Fruit fly (Drosophila melanogaster) whole organism, pupa: ENCODE results near the gene CG16825.

ENCODE experiments used
- CG10348 ChIP-seq: fragments of 200-800 bp; sonication (Bioruptor generic); IDR thresholded peaks from 2 replicates; pipeline ENCODE4 v1.3.6; 2022; ENCODE audit warnings: missing biosample characterization, missing genetic modification characterization
- CG12605 ChIP-seq: fragments of 200-800 bp; sonication (Bioruptor generic); IDR thresholded peaks from 2 replicates; pipeline ENCODE4 v1.3.6; 2022; ENCODE audit warnings: missing biosample characterization, missing genetic modification characterization
- CG13204 ChIP-seq: fragments of 200-800 bp; sonication (Bioruptor generic); optimal IDR thresholded peaks from 2 replicates; lab custom pipeline; 2018; ENCODE audit warnings: missing biosample characterization, mild to moderate bottlenecking, missing genetic modification characterization, moderate library complexity
- CG14655 ChIP-seq: fragments of 200-800 bp; sonication (Bioruptor generic); optimal IDR thresholded peaks from 3 replicates; lab custom pipeline; 2017; ENCODE audit warnings: mild to moderate bottlenecking, missing biosample characterization, missing genetic modification reagents, missing genetic modification characterization
- CG15710 ChIP-seq: fragments of 200-800 bp; sonication (Bioruptor generic); optimal IDR thresholded peaks from 2 replicates; lab custom pipeline; 2018; ENCODE audit warnings: missing biosample characterization, mild to moderate bottlenecking, missing genetic modification characterization, moderate library complexity
- CG17806 ChIP-seq: fragments of 200-800 bp; sonication (Bioruptor generic); optimal IDR thresholded peaks from 2 replicates; lab custom pipeline; 2018; ENCODE audit warnings: missing biosample characterization, mild to moderate bottlenecking, missing genetic modification characterization, moderate library complexity
- CG32121 ChIP-seq: fragments of 200-800 bp; sonication (Bioruptor generic); IDR thresholded peaks from 2 replicates; pipeline ENCODE4 v1.3.6; 2022; ENCODE audit warnings: missing biosample characterization, missing genetic modification characterization
- CG34367 ChIP-seq: fragments of 200-800 bp; sonication (Bioruptor generic); optimal IDR thresholded peaks from 2 replicates; lab custom pipeline; 2018; ENCODE audit warnings: missing biosample characterization, mild to moderate bottlenecking, missing genetic modification characterization
- CG4496 ChIP-seq: fragments of 200-800 bp; sonication (Bioruptor generic); IDR thresholded peaks from 3 replicates; pipeline ENCODE4 v1.3.6; 2022; ENCODE audit warnings: missing biosample characterization, missing genetic modification characterization
- CG8159 ChIP-seq: fragments of 200-800 bp; sonication (Bioruptor generic); optimal IDR thresholded peaks from 3 replicates; lab custom pipeline; 2018; ENCODE audit warnings: missing biosample characterization, mild to moderate bottlenecking, missing genetic modification characterization, moderate library complexity
- CG8301 ChIP-seq: fragments of 200-800 bp; sonication (Bioruptor generic); optimal IDR thresholded peaks from 2 replicates; lab custom pipeline; 2018; ENCODE audit warnings: missing biosample characterization, mild to moderate bottlenecking, missing genetic modification characterization
- CG9948 ChIP-seq: fragments of 200-800 bp; sonication (Bioruptor generic); optimal IDR thresholded peaks from 2 replicates; lab custom pipeline; 2018; ENCODE audit warnings: missing biosample characterization, mild to moderate bottlenecking, missing genetic modification characterization, moderate library complexity
- D1 ChIP-seq: fragments of 200-800 bp; sonication (Bioruptor generic); optimal IDR thresholded peaks from 2 replicates; lab custom pipeline; 2018; ENCODE audit warnings: missing biosample characterization, mild to moderate bottlenecking, missing genetic modification characterization, moderate library complexity
- EcR ChIP-seq: fragments of 200-800 bp; sonication (Bioruptor generic); optimal IDR thresholded peaks from 3 replicates; lab custom pipeline; 2019; ENCODE audit warnings: missing biosample characterization, missing genetic modification characterization, mild to moderate bottlenecking, moderate library complexity, missing genetic modification reagents
- Ets98B ChIP-seq: fragments of 200-800 bp; sonication (Bioruptor generic); IDR thresholded peaks from 2 replicates; pipeline ENCODE4 v1.3.6; 2022; ENCODE audit warnings: missing biosample characterization, missing genetic modification characterization
- Pif1A ChIP-seq: fragments of 200-800 bp; sonication (Bioruptor generic); optimal IDR thresholded peaks from 3 replicates; lab custom pipeline; 2016; ENCODE audit warnings: missing biosample characterization, missing genetic modification characterization
- Pif1B ChIP-seq: fragments of 200-800 bp; sonication (Bioruptor generic); optimal IDR thresholded peaks from 3 replicates; lab custom pipeline; 2016; ENCODE audit warnings: missing biosample characterization, missing genetic modification characterization
- Snoo ChIP-seq: fragments of 200-800 bp; sonication (Bioruptor generic); optimal IDR thresholded peaks from 3 replicates; lab custom pipeline; 2017; ENCODE audit warnings: missing biosample characterization, mild to moderate bottlenecking, missing genetic modification characterization, inconsistent platforms
- fd96Ca ChIP-seq: fragments of 200-800 bp; sonication (Bioruptor generic); IDR thresholded peaks from 3 replicates; pipeline ENCODE4 v1.3.6; 2022; ENCODE audit warnings: missing biosample characterization, missing genetic modification characterization
- gl ChIP-seq: fragments of 200-800 bp; sonication (Bioruptor generic); optimal IDR thresholded peaks from 2 replicates; lab custom pipeline; 2018; ENCODE audit warnings: missing biosample characterization, mild to moderate bottlenecking, missing genetic modification characterization
- rn ChIP-seq: fragments of 200-800 bp; sonication (Bioruptor generic); IDR thresholded peaks from 2 replicates; pipeline ENCODE4 v1.3.6; 2022; ENCODE audit warnings: missing biosample characterization, missing genetic modification characterization

The CG16825 gene

dm6 chr2L:13268040-13268652 lies 36.4 kb upstream of the CG16825 start:
- peak; percentile 58 for TF ChIP-seq CG17806
- no peak for TF ChIP-seq CG13204 (GFP tag; lab: Kevin White, UChicago)
- peak; percentile 42; the same call in 1 of the 3 replicates for TF ChIP-seq CG4496
- peak; percentile 12 for TF ChIP-seq CG34367 (tag; lab: Kevin White, UChicago)
- peak; percentile 46 for TF ChIP-seq CG15710 (tag; lab: Kevin White, UChicago)
- peak; percentile 7 for TF ChIP-seq Pif1A (GFP tag; lab: Kevin White, UChicago)
- TF ChIP-seq CG9948, result peak; percentile 65
- TF ChIP-seq CG8159 (tag; lab: Kevin White, UChicago), result peak; percentile 76
- peak; percentile 74 for TF ChIP-seq EcR (GFP tag; lab: Kevin White, UChicago)
- TF ChIP-seq Ets98B (GFP tag; lab: Robert Waterston, UW), result no peak
- TF ChIP-seq CG10348 (GFP tag; lab: Robert Waterston, UW), result no peak
- TF ChIP-seq CG12605 (GFP tag; lab: Robert Waterston, UW), result peak; percentile 21; the same call in 1 of the 2 replicates
- peak; percentile 33 for TF ChIP-seq Pif1B (GFP tag; lab: Kevin White, UChicago)
- TF ChIP-seq D1 (tag; lab: Kevin White, UChicago), result peak; percentile 60
- peak; percentile 52 for TF ChIP-seq CG8301 (tag; lab: Kevin White, UChicago)
- no peak for TF ChIP-seq CG32121 (GFP tag; lab: Robert Waterston, UW)
- TF ChIP-seq CG14655 (GFP tag; lab: Kevin White, UChicago), result peak; percentile 71

DNA sequence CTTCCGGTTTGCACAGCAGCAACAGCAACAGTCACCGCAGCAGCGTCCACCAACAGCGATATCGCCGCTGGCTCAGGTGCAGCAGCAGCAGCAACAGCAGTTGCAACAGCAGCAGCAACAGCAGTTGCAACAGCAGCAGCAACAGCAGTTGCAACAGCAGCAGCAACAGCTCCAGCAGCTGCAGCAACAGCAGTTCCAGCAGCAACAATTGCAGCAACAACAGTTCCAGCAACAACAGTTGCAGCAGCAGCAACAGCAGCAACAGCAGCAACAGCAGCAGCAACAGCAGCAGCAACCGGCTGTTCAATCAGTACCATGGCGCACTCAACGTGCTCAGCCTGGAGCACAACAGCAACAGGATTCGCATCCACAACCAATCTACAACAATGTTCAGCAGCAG lies 32.0 kb upstream of the CG16825 start:
- TF ChIP-seq EcR (GFP tag; lab: Kevin White, UChicago), result no peak
- peak; percentile 65 for TF ChIP-seq CG13204 (GFP tag; lab: Kevin White, UChicago)

- TF ChIP-seq CG4496 (no peak), CG12605 (GFP tag; lab: Robert Waterston, UW) (peak; percentile 90; the same call in 1 of the 2 replicates), fd96Ca (GFP tag; lab: Robert Waterston, UW) (no peak)
- TF ChIP-seq, all 21 proteins: peak for 1
Observed at dm6 chr2L:13285791-13286190, 18.8 kb upstream of the CG16825 start.

- peak; percentile 51 for TF ChIP-seq Snoo (tag; lab: Kevin White, UChicago)
- no peak for TF ChIP-seq CG13204 (GFP tag; lab: Kevin White, UChicago)
- no peak for TF ChIP-seq Pif1B (GFP tag; lab: Kevin White, UChicago)
- peak; percentile 69 for TF ChIP-seq CG8159 (tag; lab: Kevin White, UChicago)
- peak; percentile 50 for TF ChIP-seq CG17806
- TF ChIP-seq rn (GFP tag; lab: Robert Waterston, UW), result 0 out of 2 replicates have a peak, but pooled peaks have one; percentile 12
- TF ChIP-seq D1 (tag; lab: Kevin White, UChicago), result peak; percentile 47
- TF ChIP-seq CG10348 (GFP tag; lab: Robert Waterston, UW), result no peak
- TF ChIP-seq, all 21 proteins: peak for 5
Observed at dm6 chr2L:13286456-13286855, 18.1 kb upstream of the CG16825 start, which contains the start of the genes Drep4 and Uvrag. Gene Drep4, minus strand, starts transcription at chr2L:13286462. Gene Uvrag, plus strand, starts transcription at chr2L:13286777.

DNA sequence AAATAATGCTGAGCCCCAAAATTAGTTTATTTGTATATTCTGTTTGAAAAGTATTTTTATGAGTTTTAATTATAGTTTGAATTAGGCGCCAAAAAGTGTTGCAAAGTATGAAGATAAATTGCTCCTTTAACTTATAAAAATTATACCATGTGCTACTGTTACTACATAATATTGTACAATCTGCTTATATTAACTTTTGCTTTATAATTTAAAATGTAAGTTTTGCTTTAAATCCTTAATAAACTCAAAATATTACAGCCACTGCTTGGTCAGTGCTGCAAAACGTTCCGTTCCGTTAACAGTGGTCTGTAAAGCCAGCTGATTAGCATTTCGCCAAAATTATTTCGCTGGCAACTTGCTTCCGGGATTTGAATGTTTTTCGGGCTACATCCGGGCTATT lies 14.9 kb upstream of the CG16825 start, which contains the start of gene CG31729:
TSS of gene CG31729 (plus strand) at position 309 of the 400 bp plus-strand sequence.
- no peak for TF ChIP-seq EcR (GFP tag; lab: Kevin White, UChicago)
- TF ChIP-seq rn (GFP tag; lab: Robert Waterston, UW), result no peak
- no peak for TF ChIP-seq CG8159 (tag; lab: Kevin White, UChicago)
- TF ChIP-seq CG13204 (GFP tag; lab: Kevin White, UChicago), result no peak
- no peak for TF ChIP-seq D1 (tag; lab: Kevin White, UChicago)
- no peak for TF ChIP-seq CG10348 (GFP tag; lab: Robert Waterston, UW)
- no peak for TF ChIP-seq CG8301 (tag; lab: Kevin White, UChicago)
- TF ChIP-seq, all 21 proteins: peak for 0

DNA sequence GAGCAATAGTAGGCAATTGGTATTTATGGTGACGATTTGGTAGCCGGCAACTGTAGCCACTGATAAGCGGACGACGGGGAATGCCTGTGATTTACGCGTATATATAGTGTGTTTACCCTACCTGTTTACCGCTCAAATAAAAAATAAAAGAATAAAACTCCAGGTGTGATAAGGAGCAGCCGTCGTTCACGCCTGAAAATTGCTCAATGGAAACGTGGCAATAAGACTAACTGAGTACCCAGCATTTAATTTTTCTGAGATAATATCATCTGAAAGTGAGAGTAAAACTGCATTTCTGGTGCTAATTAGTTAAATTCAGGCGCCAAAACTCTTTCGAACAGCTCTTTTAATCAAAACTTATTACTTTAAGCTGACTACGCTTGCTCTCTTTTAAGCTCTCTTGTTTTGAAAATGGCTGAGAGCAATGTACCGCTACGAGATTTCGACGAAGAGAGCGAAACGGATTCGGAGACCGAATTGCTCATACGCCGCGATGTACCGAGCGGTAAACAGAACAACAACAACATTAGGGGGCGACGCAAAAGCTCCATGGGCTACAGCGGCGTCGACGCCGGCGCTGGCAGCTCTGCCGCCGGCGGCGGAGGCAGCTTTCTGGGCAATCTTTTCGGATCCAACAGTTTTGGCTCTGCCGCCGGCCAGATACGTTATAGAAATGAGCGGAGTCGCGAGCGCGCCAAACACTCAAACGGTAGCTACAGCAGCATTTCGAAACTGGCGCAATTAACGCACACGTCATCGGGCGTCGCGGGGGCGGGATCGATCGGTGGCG lies 14.1 kb upstream of the CG16825 start:
- TF ChIP-seq CG34367 (tag; lab: Kevin White, UChicago), result peak; percentile 8
- no peak for TF ChIP-seq CG17806
- TF ChIP-seq CG13204 (GFP tag; lab: Kevin White, UChicago), result peak; percentile 73
- no peak for TF ChIP-seq CG8301 (tag; lab: Kevin White, UChicago)
- TF ChIP-seq Ets98B (GFP tag; lab: Robert Waterston, UW), result peak; percentile 20
- peak; percentile 43; the same call in 1 of the 2 replicates for TF ChIP-seq CG32121 (GFP tag; lab: Robert Waterston, UW)
- TF ChIP-seq Pif1B (GFP tag; lab: Kevin White, UChicago), result no peak
- no peak for TF ChIP-seq CG10348 (GFP tag; lab: Robert Waterston, UW)
- TF ChIP-seq Pif1A (GFP tag; lab: Kevin White, UChicago), result peak; percentile 32
- TF ChIP-seq CG14655 (GFP tag; lab: Kevin White, UChicago), result peak; percentile 33
- TF ChIP-seq rn (GFP tag; lab: Robert Waterston, UW), result no peak
- no peak for TF ChIP-seq fd96Ca (GFP tag; lab: Robert Waterston, UW)
- TF ChIP-seq CG8159 (tag; lab: Kevin White, UChicago), result no peak
- no peak for TF ChIP-seq D1 (tag; lab: Kevin White, UChicago)
- peak; percentile 56 for TF ChIP-seq gl (tag; lab: Kevin White, UChicago)
- peak; percentile 37 for TF ChIP-seq EcR (GFP tag; lab: Kevin White, UChicago)
- TF ChIP-seq CG9948, result no peak
- TF ChIP-seq CG15710 (tag; lab: Kevin White, UChicago), result peak; percentile 61
- no peak; the same call in 1 of the 2 replicates for TF ChIP-seq CG12605 (GFP tag; lab: Robert Waterston, UW)
- peak; percentile 55; the same call in 2 of the 3 replicates for TF ChIP-seq CG4496
- peak; percentile 48 for TF ChIP-seq Snoo (tag; lab: Kevin White, UChicago)
